Fruit fly (Drosophila melanogaster) Kc167 (cell line): ENCODE measurements around the gene CG13965.

ENCODE experiments used
- Myc ChIP-seq: fragments of >200 bp; optimal IDR thresholded peaks from 2 replicates; lab custom pipeline; 2017; ENCODE audit warnings: missing external identifiers
- Sin3A ChIP-seq: fragments of >200 bp; optimal IDR thresholded peaks from 2 replicates; lab custom pipeline; 2018; ENCODE audit warnings: missing external identifiers
- h ChIP-seq: fragments of >200 bp; optimal IDR thresholded peaks from 3 replicates; lab custom pipeline; 2018; ENCODE audit warnings: missing external identifiers
- insv ChIP-seq: fragments of >200 bp; optimal IDR thresholded peaks from 3 replicates; lab custom pipeline; 2018; ENCODE audit warnings: missing external identifiers
- psq ChIP-seq: fragments of >200 bp; optimal IDR thresholded peaks from 2 replicates; lab custom pipeline; 2017; ENCODE audit warnings: missing external identifiers

- TF ChIP-seq h (lab: Kevin White, UChicago) (no peak), insv (lab: Kevin White, UChicago) (no peak), psq (lab: Kevin White, UChicago) (no peak), Myc (lab: Kevin White, UChicago) (no peak), Sin3A (lab: Kevin White, UChicago) (no peak)
These were observed 38.4 kb downstream of the CG13965 start for dm6 chr2L:19923786-19924185.
